Worm (Caenorhabditis elegans): ENCODE data around the gene cnx-1.

ce11 chrIII:9830502-9830901 lies 13.6 kb upstream of the cnx-1 start, which contains the start of gene ZK632.12:
- TF ChIP-seq nhr-237 (tag; optimal IDR thresholded peaks at IDR 0.05) (no peak), ztf-11 (tag; optimal IDR thresholded peaks at IDR 0.05) (no peak), aly-2 (tag; optimal IDR thresholded peaks at IDR 0.05) (no peak), snpc-4 (tag; optimal IDR thresholded peaks at IDR 0.05) (no peak), ztf-4 (tag; optimal IDR thresholded peaks at IDR 0.05) (no peak), nhr-25 (tag; optimal IDR thresholded peaks at IDR 0.05) (no peak), R02D3.7 (tag; optimal IDR thresholded peaks at IDR 0.05) (no peak), ama-1 (optimal IDR thresholded peaks at IDR 0.05) (no peak), ZK546.5 (tag; optimal IDR thresholded peaks at IDR 0.05) (no peak)
